Worm (Caenorhabditis elegans) whole organism, L3 larva: ENCODE measurements around the gene R155.5.

ENCODE experiments used
- aly-2 ChIP-seq: fragments of 150-350 bp; optimal IDR thresholded peaks from 2 replicates; lab custom pipeline; 2014; ENCODE audit warnings: missing biosample characterization, missing genetic modification characterization
- snpc-4 ChIP-seq: fragments of 150-350 bp; optimal IDR thresholded peaks from 2 replicates; lab custom pipeline; 2014; ENCODE audit warnings: missing biosample characterization, missing genetic modification characterization
- ztf-11 ChIP-seq: fragments of 150-350 bp; optimal IDR thresholded peaks from 2 replicates; lab custom pipeline; 2014; ENCODE audit warnings: missing biosample characterization, missing genetic modification characterization

DNA sequence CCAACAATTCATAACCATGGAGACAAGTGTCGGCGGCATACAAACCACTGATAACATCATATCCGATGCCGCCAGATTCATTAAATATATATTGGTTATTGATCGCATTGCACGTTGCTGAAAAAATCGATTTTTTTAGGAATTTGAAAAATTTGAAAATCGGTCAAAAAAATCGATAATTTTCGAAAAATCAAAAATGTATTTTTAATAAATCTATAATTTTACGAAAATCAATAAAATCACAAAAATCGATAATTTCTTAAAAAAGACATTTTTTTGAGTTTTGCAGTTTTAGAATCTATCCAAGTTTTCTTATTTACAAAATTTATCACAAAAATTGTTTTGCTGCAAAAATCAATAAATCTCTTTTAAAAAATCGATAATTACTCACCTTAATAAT lies 45.2 kb upstream of the R155.5 start:
- TF ChIP-seq snpc-4, result no peak
- TF ChIP-seq ztf-11 (tag; lab: Kevin White, UChicago), result no peak
- TF ChIP-seq aly-2 (tag; lab: Kevin White, UChicago), result no peak
